Fruit fly (Drosophila melanogaster): ENCODE data around the gene okr.
A peak's percentile ranks its signal among the peaks of the same experiment; 100 is the strongest.

The okr gene

dm6 chr2L:2999113-2999512 lies 6.6 kb upstream of the okr start, which contains the start of gene Ccdc85 (continued):
- peak; percentile 17 for TF ChIP-seq grau (tag; optimal IDR thresholded peaks at IDR 0.05)
- no peak for TF ChIP-seq Chrac-16 (GFP tag; optimal IDR thresholded peaks at IDR 0.05)
- TF ChIP-seq Doc2 (GFP tag; IDR thresholded peaks at IDR 0.05), result no peak
- TF ChIP-seq CG12391 (tag; optimal IDR thresholded peaks at IDR 0.05), result peak; percentile 24
- no peak for TF ChIP-seq CG1832 (GFP tag; optimal IDR thresholded peaks at IDR 0.05)
- no peak for TF ChIP-seq CG18476 (GFP tag; optimal IDR thresholded peaks at IDR 0.05)
- TF ChIP-seq Sin3A (optimal IDR thresholded peaks at IDR 0.05), result peak; percentile 30
- TF ChIP-seq hbn (GFP tag; IDR thresholded peaks at IDR 0.05; ENCODE audit: partially characterized antibody), result peak; percentile 95
- TF ChIP-seq fd102C (GFP tag; optimal IDR thresholded peaks at IDR 0.05), result no peak
- no peak for TF ChIP-seq pita (GFP tag; optimal IDR thresholded peaks at IDR 0.05)
- TF ChIP-seq CG6683 (GFP tag; optimal IDR thresholded peaks at IDR 0.05), result no peak
- TF ChIP-seq sob (GFP tag; IDR thresholded peaks at IDR 0.05), result no peak
- no peak for TF ChIP-seq Six4 (GFP tag; optimal IDR thresholded peaks at IDR 0.05)
- no peak for TF ChIP-seq zen (tag; optimal IDR thresholded peaks at IDR 0.05)
- TF ChIP-seq trem (tag; optimal IDR thresholded peaks at IDR 0.05), result peak; percentile 83
- peak; percentile 7 for TF ChIP-seq CG18262 (tag; optimal IDR thresholded peaks at IDR 0.05)
- no peak for TF ChIP-seq dm (GFP tag; optimal IDR thresholded peaks at IDR 0.05)
- TF ChIP-seq CG17829 (tag; optimal IDR thresholded peaks at IDR 0.05), result peak; percentile 44
- no peak for TF ChIP-seq wor (GFP tag; IDR thresholded peaks at IDR 0.05)
- peak; percentile 70; the same call in 1 of the 3 replicates for TF ChIP-seq CG34422 (GFP tag; IDR thresholded peaks at IDR 0.05)
- TF ChIP-seq CG30020 (tag; optimal IDR thresholded peaks at IDR 0.05), result peak; percentile 10
- TF ChIP-seq CG13775 (GFP tag; optimal IDR thresholded peaks at IDR 0.05), result no peak
- no peak for TF ChIP-seq Hmr (GFP tag; optimal IDR thresholded peaks at IDR 0.05)
- TF ChIP-seq otp (GFP tag; IDR thresholded peaks at IDR 0.05), result no peak
- peak; percentile 92 for TF ChIP-seq CG42726 (GFP tag; IDR thresholded peaks at IDR 0.05; ENCODE audit: partially characterized antibody)
- TF ChIP-seq inv (GFP tag; IDR thresholded peaks at IDR 0.05; ENCODE audit: partially characterized antibody), result peak; percentile 84
- TF ChIP-seq ranshi (GFP tag; IDR thresholded peaks at IDR 0.05), result no peak
- no peak for TF ChIP-seq CG2120 (GFP tag; optimal IDR thresholded peaks at IDR 0.05)
- TF ChIP-seq CG13296 (GFP tag; optimal IDR thresholded peaks at IDR 0.05), result peak; percentile 2
- TF ChIP-seq stwl (tag; optimal IDR thresholded peaks at IDR 0.05), result peak; percentile 94
- TF ChIP-seq nom (GFP tag; optimal IDR thresholded peaks at IDR 0.05), result peak; percentile 8
- TF ChIP-seq CG2129 (GFP tag; IDR thresholded peaks at IDR 0.05; ENCODE audit: partially characterized antibody), result peak; percentile 57
- TF ChIP-seq ab (GFP tag; optimal IDR thresholded peaks at IDR 0.05), result no peak
- no peak for TF ChIP-seq aop (GFP tag; IDR thresholded peaks at IDR 0.05)
- no peak for TF ChIP-seq bigmax (GFP tag; optimal IDR thresholded peaks at IDR 0.05)
- TF ChIP-seq sc (optimal IDR thresholded peaks at IDR 0.05), result no peak
- no peak for TF ChIP-seq sc (GFP tag; optimal IDR thresholded peaks at IDR 0.05)
- peak; percentile 4 for TF ChIP-seq Mes4 (GFP tag; optimal IDR thresholded peaks at IDR 0.05)
- TF ChIP-seq amos (GFP tag; IDR thresholded peaks at IDR 0.05; ENCODE audit: partially characterized antibody), result peak; percentile 96
- TF ChIP-seq repo (GFP tag; optimal IDR thresholded peaks at IDR 0.05), result no peak
- peak; percentile 51 for TF ChIP-seq CG2712 (tag; optimal IDR thresholded peaks at IDR 0.05)
- peak; percentile 51 for TF ChIP-seq CG8924 (tag; optimal IDR thresholded peaks at IDR 0.05)
- no peak for TF ChIP-seq CG5245 (GFP tag; optimal IDR thresholded peaks at IDR 0.05)
- TF ChIP-seq gce (GFP tag; IDR thresholded peaks at IDR 0.05), result no peak
- no peak for TF ChIP-seq abd-A (tag; optimal IDR thresholded peaks at IDR 0.05)
- no peak for TF ChIP-seq ems (GFP tag; optimal IDR thresholded peaks at IDR 0.05)
- peak; percentile 18; the same call in 1 of the 3 replicates for TF ChIP-seq Dbx (GFP tag; IDR thresholded peaks at IDR 0.05)
- no peak for TF ChIP-seq CG31365 (tag; optimal IDR thresholded peaks at IDR 0.05)
- TF ChIP-seq NK7.1 (GFP tag; optimal IDR thresholded peaks at IDR 0.05), result no peak
- TF ChIP-seq mld (GFP tag; IDR thresholded peaks at IDR 0.05; ENCODE audit: partially characterized antibody), result peak; percentile 98
- TF ChIP-seq lilli (GFP tag; optimal IDR thresholded peaks at IDR 0.05), result peak; percentile 22
- peak; percentile 76 for TF ChIP-seq CG1603 (tag; optimal IDR thresholded peaks at IDR 0.05)
